Fruit fly (Drosophila melanogaster) whole organism, wandering third instar larva: Measurements from ENCODE around the gene Galphai.

Experiments
- Abd-B ChIP-seq: fragments of >200 bp; optimal IDR thresholded peaks from 2 replicates; lab custom pipeline; 2017; ENCODE audit warnings: missing biosample characterization, missing genetic modification characterization
- CG32264 ChIP-seq: fragments of 200-800 bp; sonication (Bioruptor generic); optimal IDR thresholded peaks from 2 replicates; lab custom pipeline; 2016; ENCODE audit warnings: missing biosample characterization, missing genetic modification characterization
- CG9705 ChIP-seq: fragments of 200-800 bp; sonication (Bioruptor generic); optimal IDR thresholded peaks from 2 replicates; lab custom pipeline; 2018; ENCODE audit warnings: missing biosample characterization, mild to moderate bottlenecking, missing genetic modification characterization
- CrebA ChIP-seq: fragments of 200-800 bp; sonication (Bioruptor generic); optimal IDR thresholded peaks from 2 replicates; lab custom pipeline; 2016; ENCODE audit warnings: missing biosample characterization, mild to moderate bottlenecking, missing genetic modification characterization, borderline replicate concordance
- Dfd ChIP-seq: fragments of >200 bp; optimal IDR thresholded peaks from 2 replicates; lab custom pipeline; 2017; ENCODE audit warnings: missing biosample characterization, missing genetic modification characterization
- Dif ChIP-seq: fragments of 200-275, 200-300 bp; sonication (Bioruptor generic); optimal IDR thresholded peaks from 2 replicates; lab custom pipeline; 2018; ENCODE audit warnings: missing biosample characterization, missing genetic modification characterization; ENCODE audit not compliant: partially characterized antibody
- GATAd ChIP-seq: sonication (Bioruptor generic); optimal IDR thresholded peaks from 2 replicates; lab custom pipeline; 2016; ENCODE audit warnings: missing biosample characterization, missing genetic modification characterization
- Hnf4 ChIP-seq: fragments of 200-800 bp; sonication (Bioruptor generic); optimal IDR thresholded peaks from 2 replicates; lab custom pipeline; 2016; ENCODE audit warnings: missing biosample characterization, mild to moderate bottlenecking, missing genetic modification characterization
- Hr78 ChIP-seq: fragments of >200 bp; optimal IDR thresholded peaks from 2 replicates; lab custom pipeline; 2017; ENCODE audit warnings: missing biosample characterization, missing genetic modification characterization
- Hr83 ChIP-seq: fragments of 200-300 bp; sonication (Bioruptor generic); optimal IDR thresholded peaks from 2 replicates; lab custom pipeline; 2016; ENCODE audit warnings: missing biosample characterization, mild to moderate bottlenecking, missing genetic modification characterization, moderate library complexity; ENCODE audit not compliant: poor library complexity, severe bottlenecking
- Jra ChIP-seq: sonication (Bioruptor generic); optimal IDR thresholded peaks from 2 replicates; lab custom pipeline; 2016; ENCODE audit warnings: missing biosample characterization, missing genetic modification characterization
- Mio ChIP-seq: sonication (Bioruptor generic); optimal IDR thresholded peaks from 2 replicates; lab custom pipeline; 2016; ENCODE audit warnings: missing biosample characterization, missing genetic modification characterization
- Myc ChIP-seq: fragments of >200 bp; optimal IDR thresholded peaks from 2 replicates; lab custom pipeline; 2017
- N ChIP-seq: fragments of >200 bp; optimal IDR thresholded peaks from 2 replicates; lab custom pipeline; 2018; ENCODE audit warnings: missing biosample characterization, missing external identifiers, missing genetic modification characterization
- Sp1 ChIP-seq: fragments of 200-800 bp; sonication (Bioruptor generic); optimal IDR thresholded peaks from 3 replicates; lab custom pipeline; 2019; ENCODE audit warnings: missing biosample characterization, mild to moderate bottlenecking, missing genetic modification characterization, moderate library complexity
- Vsx2 ChIP-seq: fragments of 200-300, 225-300 bp; sonication (Bioruptor generic); optimal IDR thresholded peaks from 2 replicates; lab custom pipeline; 2018; ENCODE audit warnings: missing biosample characterization, missing genetic modification characterization; ENCODE audit not compliant: partially characterized antibody
- br ChIP-seq: fragments of 200-800 bp; sonication (Bioruptor generic); optimal IDR thresholded peaks from 2 replicates; lab custom pipeline; 2016; ENCODE audit warnings: missing biosample characterization, missing genetic modification characterization
- brk ChIP-seq: fragments of 200-800 bp; sonication (Bioruptor generic); optimal IDR thresholded peaks from 2 replicates; lab custom pipeline; 2016; ENCODE audit warnings: missing biosample characterization, mild to moderate bottlenecking, missing genetic modification characterization
- dmrt93B ChIP-seq: fragments of 200-800 bp; sonication (Bioruptor generic); optimal IDR thresholded peaks from 2 replicates; lab custom pipeline; 2018; ENCODE audit warnings: missing biosample characterization, mild to moderate bottlenecking, missing genetic modification characterization
- dsf ChIP-seq: sonication (Bioruptor generic); optimal IDR thresholded peaks from 2 replicates; lab custom pipeline; 2016; ENCODE audit warnings: missing biosample characterization, missing genetic modification characterization, borderline replicate concordance
- ey ChIP-seq: fragments of 200-800 bp; sonication (Bioruptor generic); optimal IDR thresholded peaks from 2 replicates; lab custom pipeline; 2016; ENCODE audit warnings: missing biosample characterization, missing genetic modification characterization
- foxo ChIP-seq, 2 experiments: fragments of 200-800 bp; sonication (Bioruptor generic); optimal IDR thresholded peaks; 2 replicates in 1 of 2; 3 replicates in 1 of 2; lab custom pipeline; 2016 to 2017; ENCODE audit warnings: missing biosample characterization in 2 of 2, missing genetic modification characterization in 2 of 2
- fru ChIP-seq: fragments of 200-800 bp; sonication (Bioruptor generic); optimal IDR thresholded peaks from 3 replicates; lab custom pipeline; 2016; ENCODE audit warnings: missing biosample characterization, mild to moderate bottlenecking, missing genetic modification characterization
- h ChIP-seq: fragments of 200-800 bp; sonication (Bioruptor generic); optimal IDR thresholded peaks from 3 replicates; lab custom pipeline; 2016; ENCODE audit warnings: missing biosample characterization, mild to moderate bottlenecking, missing genetic modification characterization
- jim ChIP-seq: fragments of 175-275, 200-325 bp; sonication (Bioruptor generic); optimal IDR thresholded peaks from 2 replicates; lab custom pipeline; 2016; ENCODE audit warnings: missing biosample characterization, mild to moderate bottlenecking, missing genetic modification characterization
- lola ChIP-seq: fragments of >200 bp; optimal IDR thresholded peaks from 2 replicates; lab custom pipeline; 2017; ENCODE audit warnings: missing biosample characterization, missing genetic modification characterization
- pan ChIP-seq: fragments of >200 bp; optimal IDR thresholded peaks from 2 replicates; lab custom pipeline; 2017
- psq ChIP-seq: fragments of 200-800 bp; sonication (Bioruptor generic); optimal IDR thresholded peaks from 3 replicates; lab custom pipeline; 2017; ENCODE audit warnings: missing biosample characterization, mild to moderate bottlenecking, missing genetic modification characterization, moderate library complexity
- rgr ChIP-seq: fragments of 200-800 bp; sonication (Bioruptor generic); optimal IDR thresholded peaks from 3 replicates; lab custom pipeline; 2016; ENCODE audit warnings: missing biosample characterization, mild to moderate bottlenecking, missing genetic modification characterization
- sv ChIP-seq: fragments of 200-800 bp; sonication (Bioruptor generic); optimal IDR thresholded peaks from 3 replicates; lab custom pipeline; 2016; ENCODE audit warnings: missing biosample characterization, missing genetic modification characterization
- woc ChIP-seq: sonication (Bioruptor generic); optimal IDR thresholded peaks from 2 replicates; lab custom pipeline; 2016; ENCODE audit warnings: missing biosample characterization, mild to moderate bottlenecking, missing genetic modification characterization

Gene Galphai

DNA sequence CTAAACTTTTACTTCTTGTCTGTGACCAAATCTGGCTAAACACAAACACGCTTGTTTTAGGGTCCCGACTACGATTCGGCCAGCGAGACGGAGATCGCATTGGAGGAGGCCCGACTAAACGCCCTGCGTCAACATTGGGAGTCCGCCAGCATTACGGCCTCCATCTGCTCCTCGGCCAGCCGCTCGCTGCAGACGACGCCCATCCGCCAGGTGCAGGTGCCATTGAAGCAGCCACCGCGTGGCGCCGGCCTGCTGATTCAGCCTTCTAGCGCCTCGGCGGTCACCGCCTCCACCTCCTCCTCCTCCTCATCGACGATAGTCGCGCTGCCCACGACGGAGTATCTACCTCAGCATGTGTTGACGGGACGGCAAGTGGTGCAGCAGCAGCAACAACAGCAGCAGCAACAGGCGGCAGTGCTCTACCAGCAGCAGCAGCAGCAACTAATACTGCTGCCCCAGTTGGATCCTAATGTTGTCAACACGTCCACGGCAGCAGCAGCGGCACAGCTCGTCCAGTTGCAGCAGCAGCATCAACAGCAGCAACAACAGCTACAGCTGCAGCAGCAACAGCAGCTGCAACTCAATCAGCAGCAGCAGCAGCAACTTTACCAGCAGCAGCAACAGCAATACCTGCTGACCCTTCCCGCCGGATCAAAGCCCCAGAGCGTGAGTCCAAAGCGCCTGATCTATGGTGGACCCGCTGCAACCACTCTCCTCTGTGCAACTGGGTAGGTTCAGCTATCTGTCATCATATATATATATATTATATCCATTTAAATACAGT is 32.5 kb downstream of the Galphai start:
- peak; percentile 94 for TF ChIP-seq Dfd (GFP tag; lab: Kevin White, UChicago)
- no peak for TF ChIP-seq Myc (lab: Kevin White, UChicago)
- no peak for TF ChIP-seq Hr83 (GFP tag; lab: Kevin White, UChicago)
- no peak for TF ChIP-seq Dif (GFP tag; lab: Kevin White, UChicago)
- TF ChIP-seq Hnf4 (GFP tag; lab: Kevin White, UChicago) = no peak
- TF ChIP-seq ey = no peak
- TF ChIP-seq Jra (GFP tag; lab: Kevin White, UChicago) = no peak

DNA sequence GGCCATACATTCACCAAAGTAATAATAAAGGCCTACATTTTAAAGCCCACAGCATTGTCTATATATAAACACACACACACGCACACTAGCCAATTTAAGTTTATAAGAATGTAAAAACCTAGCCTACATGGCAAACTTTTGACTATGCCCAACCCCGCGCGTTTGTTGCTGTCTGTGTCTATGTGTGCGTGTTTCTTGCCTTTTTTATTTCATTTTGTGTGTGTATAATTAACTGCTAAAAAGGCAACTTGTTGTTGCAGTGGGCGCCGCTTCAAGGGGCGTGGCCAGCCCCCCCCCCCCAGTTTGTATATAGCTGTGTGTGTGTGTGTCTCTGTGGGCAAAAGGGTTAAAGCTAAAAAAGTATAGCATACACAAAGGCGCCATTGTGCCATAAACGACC is 34.5 kb downstream of the Galphai start:
- TF ChIP-seq brk = no peak

DNA sequence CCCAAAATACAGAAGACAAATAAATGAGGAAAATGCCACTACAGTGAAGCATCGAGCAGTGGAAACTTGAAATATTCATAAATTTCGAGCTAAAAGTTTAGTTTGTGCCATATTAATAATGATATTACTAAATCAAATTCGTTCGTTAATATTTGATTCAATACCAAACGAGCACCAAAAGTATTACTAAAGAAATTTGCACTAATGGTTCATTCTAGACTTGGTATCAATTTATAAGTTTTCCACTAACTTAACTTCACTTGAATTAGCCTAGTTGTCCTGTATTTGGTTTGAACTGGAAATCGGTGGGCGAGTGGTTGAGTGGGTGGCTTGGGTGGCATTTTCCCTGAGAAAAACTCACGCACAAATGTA is 35.9 kb downstream of the Galphai start:
- TF ChIP-seq Dif (GFP tag; lab: Kevin White, UChicago) = no peak
- TF ChIP-seq Vsx2 (GFP tag; lab: Kevin White, UChicago) = no peak
- TF ChIP-seq Mio = no peak
- no peak for TF ChIP-seq fru (GFP tag; lab: Kevin White, UChicago)
- TF ChIP-seq brk = no peak
- TF ChIP-seq N (GFP tag; lab: Kevin White, UChicago) = no peak
- TF ChIP-seq foxo (GFP tag; optimal IDR thresholded peaks at IDR 0.05; lab: Kevin White, UChicago) = no peak
- no peak for TF ChIP-seq Hr78

DNA sequence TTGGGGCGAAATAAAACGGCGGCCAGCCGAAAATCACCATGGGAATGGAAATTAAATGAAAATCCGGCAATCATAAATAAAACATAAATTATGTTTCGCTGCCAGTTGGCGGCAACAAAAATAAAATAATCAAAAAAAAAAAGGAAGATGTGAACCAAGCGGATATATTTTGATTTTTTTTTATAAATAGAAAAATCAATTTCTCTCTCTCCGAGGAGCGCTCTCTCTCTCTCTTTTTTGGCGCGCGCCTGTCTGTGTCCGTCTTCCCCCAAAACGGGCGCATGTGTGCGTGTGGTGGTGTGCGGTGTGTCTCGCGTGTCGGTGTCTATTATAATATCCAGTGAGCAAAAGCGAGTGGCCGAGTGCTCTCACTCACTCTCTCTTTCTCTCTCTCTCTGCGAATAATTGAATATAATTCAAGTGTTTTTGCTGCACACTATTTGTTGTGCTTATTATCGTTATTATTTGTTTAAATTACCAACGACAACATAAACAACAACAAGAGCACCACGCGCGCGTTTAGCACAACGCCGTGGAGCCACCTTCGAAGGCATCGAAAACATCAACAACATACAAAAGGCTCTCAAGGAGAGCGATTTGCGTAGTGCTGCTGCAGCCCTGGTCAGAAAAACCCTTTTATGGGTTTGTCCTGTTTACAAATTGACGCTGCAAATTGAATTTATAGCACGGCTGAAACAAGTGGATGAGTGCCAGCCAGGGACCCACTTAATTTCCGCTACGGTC is 36.5 kb downstream of the Galphai start:
- TF ChIP-seq psq (GFP tag; lab: Kevin White, UChicago) (no peak), pan (no peak), Hr83 (GFP tag; lab: Kevin White, UChicago) (no peak), Mio (no peak), Hnf4 (GFP tag; lab: Kevin White, UChicago) (no peak), rgr (no peak), br (no peak), foxo (GFP tag; optimal IDR thresholded peaks at IDR 0.05; lab: Kevin White, UChicago) (no peak), CG32264 (GFP tag; lab: Kevin White, UChicago) (no peak), Dif (GFP tag; lab: Kevin White, UChicago) (no peak), dsf (GFP tag; lab: Kevin White, UChicago) (no peak), Sp1 (GFP tag; lab: Kevin White, UChicago) (no peak), woc (no peak), jim (no peak), dmrt93B (GFP tag; lab: Kevin White, UChicago) (no peak), Abd-B (GFP tag; lab: Kevin White, UChicago) (no peak), GATAd (no peak), fru (GFP tag; lab: Kevin White, UChicago) (no peak)
- TF ChIP-seq, all 38 proteins: peak for 0

DNA sequence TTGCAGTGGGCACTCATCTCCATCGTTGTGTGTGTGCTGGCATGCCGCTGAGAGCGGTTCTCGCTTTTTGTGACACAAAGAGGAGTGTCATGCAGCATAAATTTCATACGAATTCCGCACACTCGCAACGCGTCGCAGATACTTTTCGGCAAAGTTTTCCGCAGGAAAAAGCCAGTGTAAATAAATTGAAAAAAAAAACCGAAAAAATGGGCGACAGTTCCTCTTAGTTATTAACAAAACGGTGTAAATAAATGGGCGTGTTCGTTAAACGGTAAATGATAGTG is 37.1 kb downstream of the Galphai start, which contains the start of gene tow:
tow (plus strand) TSS at position 26 of the 284 bp plus-strand sequence.
- TF ChIP-seq ey (no peak), rgr (no peak), sv (no peak), CG9705 (GFP tag; lab: Kevin White, UChicago) (no peak), Dfd (GFP tag; lab: Kevin White, UChicago) (no peak), Vsx2 (GFP tag; lab: Kevin White, UChicago) (no peak), N (GFP tag; lab: Kevin White, UChicago) (no peak), CrebA (no peak), pan (no peak), h (no peak), Mio (no peak), Abd-B (GFP tag; lab: Kevin White, UChicago) (no peak), lola (no peak), dsf (GFP tag; lab: Kevin White, UChicago) (no peak)
